Worm (Caenorhabditis elegans) whole organism, L4 larva: Measurements from ENCODE around the gene C48B4.8.
A peak's percentile ranks its signal among the peaks of the same experiment; 100 is the strongest.

Experiments used
- F26F4.8 ChIP-seq: fragments of 200-800 bp; sonication (Bioruptor generic); conservative IDR thresholded peaks from 2 replicates; pipeline ENCODE4 v1.3.6; 2022; ENCODE audit warnings: missing genetic modification characterization, missing compliant biosample characterization
- T20F7.1 ChIP-seq: fragments of 200-800 bp; sonication (Bioruptor generic); optimal IDR thresholded peaks from 2 replicates; lab custom pipeline; 2018; ENCODE audit warnings: mild to moderate bottlenecking, missing genetic modification characterization, missing compliant biosample characterization
- Y48G9A.11 ChIP-seq: fragments of 200-800 bp; sonication (Bioruptor generic); IDR thresholded peaks from 2 replicates; pipeline ENCODE4 v1.3.6; 2022; ENCODE audit warnings: missing genetic modification reagents, missing genetic modification characterization, missing compliant biosample characterization
- Y5F2A.4 ChIP-seq: fragments of 200-800 bp; sonication (Bioruptor generic); optimal IDR thresholded peaks from 2 replicates; lab custom pipeline; 2018; ENCODE audit warnings: mild to moderate bottlenecking, missing genetic modification characterization, missing compliant biosample characterization
- aha-1 ChIP-seq: fragments of 150-350 bp; peaks from one replicate; lab custom pipeline; 2014; ENCODE audit warnings: missing biosample characterization, missing genetic modification characterization
- aly-2 ChIP-seq: sonication (generic microtip); optimal IDR thresholded peaks from 2 replicates; lab custom pipeline; 2018; ENCODE audit warnings: missing biosample characterization, missing genetic modification characterization
- ceh-20 ChIP-seq: fragments of 200-800 bp; sonication (Bioruptor generic); IDR thresholded peaks from 2 replicates; pipeline ENCODE4 v1.3.6; 2022; ENCODE audit warnings: missing genetic modification reagents, missing genetic modification characterization, missing compliant biosample characterization
- cey-2 ChIP-seq: sonication (generic microtip); optimal IDR thresholded peaks from 3 replicates; lab custom pipeline; 2017; ENCODE audit warnings: missing genetic modification characterization, mild to moderate bottlenecking, missing compliant biosample characterization, antibody characterized with exemption, borderline replicate concordance; ENCODE audit not compliant: insufficient read depth
- daf-12 ChIP-seq: fragments of 150-350 bp; optimal IDR thresholded peaks from 2 replicates; lab custom pipeline; 2014; ENCODE audit warnings: missing biosample characterization, missing genetic modification reagents, missing genetic modification characterization
- daf-16 ChIP-seq, 3 experiments: sonication (generic microtip); optimal IDR thresholded peaks; 2 replicates each; lab custom pipeline; 2016 to 2017; ENCODE audit warnings: missing genetic modification characterization in 3 of 3, missing genetic modification reagents in 3 of 3, mild to moderate bottlenecking in 2 of 3, missing compliant biosample characterization in 2 of 3, missing biosample characterization in 1 of 3, moderate library complexity in 1 of 3
- dmd-8 ChIP-seq: fragments of 200-800 bp; sonication (Bioruptor generic); IDR thresholded peaks from 2 replicates; pipeline ENCODE4 v1.3.6; 2022; ENCODE audit warnings: missing genetic modification characterization, missing compliant biosample characterization
- dmd-9 ChIP-seq: fragments of 200-800 bp; sonication (Bioruptor generic); IDR thresholded peaks from 2 replicates; pipeline ENCODE4 v1.3.6; 2022; ENCODE audit warnings: missing genetic modification reagents, missing genetic modification characterization, missing compliant biosample characterization
- dpl-1 ChIP-seq: fragments of 150-350 bp; optimal IDR thresholded peaks from 2 replicates; lab custom pipeline; 2014; ENCODE audit warnings: missing biosample characterization, missing genetic modification reagents, missing genetic modification characterization
- dve-1 ChIP-seq: sonication (generic microtip); optimal IDR thresholded peaks from 2 replicates; lab custom pipeline; 2017; ENCODE audit warnings: antibody characterized with exemption, mild to moderate bottlenecking, missing genetic modification characterization, missing compliant biosample characterization; ENCODE audit not compliant: insufficient read depth
- egl-27 ChIP-seq: sonication (generic microtip); optimal IDR thresholded peaks from 3 replicates; lab custom pipeline; 2017; ENCODE audit warnings: missing biosample characterization, missing genetic modification reagents, missing genetic modification characterization
- fos-1 ChIP-seq: fragments of 150-350 bp; optimal IDR thresholded peaks from 2 replicates; lab custom pipeline; 2014; ENCODE audit warnings: missing biosample characterization, missing genetic modification characterization
- gei-8 ChIP-seq: fragments of 200-800 bp; sonication (Bioruptor generic); optimal IDR thresholded peaks from 2 replicates; lab custom pipeline; 2018; ENCODE audit warnings: mild to moderate bottlenecking, missing genetic modification characterization, missing compliant biosample characterization
- hlh-11 ChIP-seq: fragments of 200-800 bp; sonication (Bioruptor generic); optimal IDR thresholded peaks from 2 replicates; lab custom pipeline; 2018; ENCODE audit warnings: mild to moderate bottlenecking, missing genetic modification characterization, missing compliant biosample characterization
- hmg-1.1 ChIP-seq: fragments of 200-800 bp; sonication (Bioruptor generic); IDR thresholded peaks from 2 replicates; pipeline ENCODE4 v1.3.6; 2022; ENCODE audit warnings: missing genetic modification reagents, missing genetic modification characterization, missing compliant biosample characterization
- lim-7 ChIP-seq: fragments of 200-800 bp; sonication (Bioruptor generic); IDR thresholded peaks from 2 replicates; pipeline ENCODE4 v1.3.6; 2022; ENCODE audit warnings: missing genetic modification characterization, missing compliant biosample characterization
- lin-1 ChIP-seq: fragments of 200-800 bp; sonication (Bioruptor generic); IDR thresholded peaks from 2 replicates; pipeline ENCODE4 v1.3.6; 2022; ENCODE audit warnings: missing genetic modification reagents, missing genetic modification characterization, missing compliant biosample characterization
- lin-13 ChIP-seq: fragments of 150-350 bp; optimal IDR thresholded peaks from 2 replicates; lab custom pipeline; 2014; ENCODE audit warnings: missing biosample characterization, missing genetic modification reagents, missing genetic modification characterization
- lin-15B ChIP-seq: fragments of 150-350 bp; sonication (generic microtip); optimal IDR thresholded peaks from 3 replicates; lab custom pipeline; 2014; ENCODE audit warnings: missing biosample characterization, missing genetic modification characterization
- lin-38 ChIP-seq: fragments of 200-800 bp; sonication (Bioruptor generic); IDR thresholded peaks from 2 replicates; pipeline ENCODE4 v1.3.6; 2022; ENCODE audit warnings: missing genetic modification reagents, missing genetic modification characterization, missing compliant biosample characterization
- lin-39 ChIP-seq: fragments of 150-350 bp; optimal IDR thresholded peaks from 2 replicates; lab custom pipeline; 2014; ENCODE audit warnings: missing biosample characterization, missing genetic modification reagents, missing genetic modification characterization
- lsy-2 ChIP-seq, 2 experiments: fragments of 150-350 bp in 1 of 2; sonication (generic microtip) in 1 of 2; optimal IDR thresholded peaks; 2 replicates each; lab custom pipeline; 2014 to 2017; ENCODE audit warnings: missing biosample characterization in 2 of 2, missing genetic modification characterization in 2 of 2
- mdl-1 ChIP-seq, 2 experiments: fragments of 150-350 bp in 1 of 2; sonication (generic microtip) in 1 of 2; optimal IDR thresholded peaks; 2 replicates each; lab custom pipeline; 2014 to 2017; ENCODE audit warnings: missing biosample characterization in 2 of 2, missing genetic modification characterization in 2 of 2
- mes-2 ChIP-seq: sonication (generic microtip); optimal IDR thresholded peaks from 2 replicates; lab custom pipeline; 2016; ENCODE audit warnings: missing genotype, mild to moderate bottlenecking, missing genetic modification characterization, missing compliant biosample characterization; ENCODE audit not compliant: poor library complexity, severe bottlenecking
- mxl-2 ChIP-seq: fragments of 200-800 bp; sonication (Bioruptor generic); conservative IDR thresholded peaks from 2 replicates; pipeline ENCODE4 v1.3.6; 2022; ENCODE audit warnings: missing genetic modification reagents, missing genetic modification characterization, missing compliant biosample characterization
- nhr-25 ChIP-seq: sonication (generic microtip); optimal IDR thresholded peaks from 2 replicates; lab custom pipeline; 2017; ENCODE audit warnings: missing genetic modification characterization, mild to moderate bottlenecking, missing compliant biosample characterization, antibody characterized with exemption, moderate library complexity, borderline replicate concordance; ENCODE audit not compliant: insufficient read depth
- nhr-28 ChIP-seq: fragments of 150-350 bp; optimal IDR thresholded peaks from 2 replicates; lab custom pipeline; 2014; ENCODE audit warnings: missing biosample characterization, missing genetic modification characterization
- nhr-41 ChIP-seq: fragments of 200-800 bp; sonication (Bioruptor generic); IDR thresholded peaks from 2 replicates; pipeline ENCODE4 v1.3.6; 2022; ENCODE audit warnings: missing genetic modification reagents, missing genetic modification characterization, missing compliant biosample characterization
- nhr-42 ChIP-seq: fragments of 200-800 bp; sonication (Bioruptor generic); IDR thresholded peaks from 2 replicates; pipeline ENCODE4 v1.3.6; 2022; ENCODE audit warnings: missing genetic modification characterization, missing compliant biosample characterization
- nhr-48 ChIP-seq: sonication (generic microtip); optimal IDR thresholded peaks from 2 replicates; lab custom pipeline; 2016; ENCODE audit warnings: mild to moderate bottlenecking, missing genetic modification characterization, missing compliant biosample characterization
- nhr-76 ChIP-seq: fragments of 150-350 bp; optimal IDR thresholded peaks from 2 replicates; lab custom pipeline; 2014; ENCODE audit warnings: missing biosample characterization, missing genetic modification characterization
- php-3 ChIP-seq: fragments of 200-800 bp; sonication (Bioruptor generic); IDR thresholded peaks from 2 replicates; pipeline ENCODE4 v1.3.6; 2022; ENCODE audit warnings: missing genetic modification reagents, missing genetic modification characterization, missing compliant biosample characterization
- rbr-2 ChIP-seq: sonication (generic microtip); optimal IDR thresholded peaks from 2 replicates; lab custom pipeline; 2016; ENCODE audit warnings: missing genotype, missing genetic modification characterization, missing compliant biosample characterization
- skn-1 ChIP-seq: fragments of 150-350 bp; optimal IDR thresholded peaks from 2 replicates; lab custom pipeline; 2014; ENCODE audit warnings: missing biosample characterization, missing genetic modification characterization
- snpc-4 ChIP-seq: fragments of 150-350 bp; optimal IDR thresholded peaks from 2 replicates; lab custom pipeline; 2014; ENCODE audit warnings: missing biosample characterization, missing genetic modification characterization
- spr-1 ChIP-seq: sonication (generic microtip); optimal IDR thresholded peaks from 2 replicates; lab custom pipeline; 2016; ENCODE audit warnings: mild to moderate bottlenecking, missing genetic modification characterization, missing compliant biosample characterization
- tra-1 ChIP-seq: fragments of 200-800 bp; sonication (Bioruptor generic); IDR thresholded peaks from 2 replicates; pipeline ENCODE4 v1.3.6; 2022; ENCODE audit warnings: missing genetic modification reagents, missing genetic modification characterization, missing compliant biosample characterization
- unc-130 ChIP-seq: sonication (generic microtip); optimal IDR thresholded peaks from 2 replicates; lab custom pipeline; 2016; ENCODE audit warnings: missing genetic modification reagents, missing genetic modification characterization, missing compliant biosample characterization
- unc-62 ChIP-seq, 3 experiments: fragments of 150-350 bp in 1 of 3; sonication (generic microtip); optimal IDR thresholded peaks in 2 of 3; peaks in 1 of 3; 1 replicate in 1 of 3; 2 replicates in 2 of 3; lab custom pipeline; 2014 to 2017; ENCODE audit warnings: missing biosample characterization in 3 of 3, missing genetic modification characterization in 3 of 3, missing genetic modification reagents in 3 of 3, missing genotype in 1 of 3
- vab-7 ChIP-seq: fragments of 200-800 bp; sonication (Bioruptor generic); IDR thresholded peaks from 2 replicates; pipeline ENCODE4 v1.3.6; 2022; ENCODE audit warnings: missing genetic modification reagents, missing genetic modification characterization, missing compliant biosample characterization
- zag-1 ChIP-seq: fragments of 150-350 bp; optimal IDR thresholded peaks from 2 replicates; lab custom pipeline; 2014; ENCODE audit warnings: missing biosample characterization, missing genetic modification characterization

Gene C48B4.8

DNA sequence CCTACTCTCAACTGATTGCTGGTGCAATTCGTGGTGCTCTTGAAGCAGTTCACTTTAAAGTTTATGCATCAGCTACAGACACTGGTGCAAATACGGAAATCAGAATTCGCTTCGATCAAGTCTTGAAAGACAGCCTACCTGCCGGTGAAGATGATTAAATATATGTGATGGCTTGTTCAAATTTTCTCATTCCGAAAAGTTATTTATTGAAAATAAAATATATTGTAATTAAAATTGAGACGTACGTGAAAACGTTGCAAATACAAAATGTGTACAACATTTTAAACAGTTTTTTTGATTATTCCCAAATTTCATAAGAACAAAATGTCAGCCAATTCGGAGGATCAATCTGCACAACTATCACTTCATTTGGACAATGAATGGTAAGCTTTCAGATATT, 34.2 kb downstream of the C48B4.8 start, which contains the start of gene ZK1098.6:
Gene ZK1098.6, plus strand, starts transcription at position 301 of the 400 bp plus-strand sequence.
- no peak for TF ChIP-seq aly-2 (tag; lab: Kevin White, UChicago)
- no peak for TF ChIP-seq ceh-20 (GFP tag; lab: Robert Waterston, UW)
- TF ChIP-seq nhr-41 (GFP tag; lab: Robert Waterston, UW), result no peak
- TF ChIP-seq dve-1 (tag; lab: Kevin White, UChicago), result no peak
- TF ChIP-seq php-3, result no peak
- no peak for TF ChIP-seq dmd-9
- no peak for TF ChIP-seq aha-1 (tag; lab: Kevin White, UChicago)
- TF ChIP-seq T20F7.1 (GFP tag; lab: Kevin White, UChicago), result no peak
- no peak for TF ChIP-seq gei-8 (GFP tag; lab: Kevin White, UChicago)
- no peak for TF ChIP-seq fos-1 (tag; lab: Kevin White, UChicago)
- no peak for TF ChIP-seq tra-1
- no peak for TF ChIP-seq daf-16 (GFP tag; optimal IDR thresholded peaks at IDR 0.05; lab: Kevin White, UChicago)
- TF ChIP-seq daf-16 (tag; optimal IDR thresholded peaks at IDR 0.05; lab: Kevin White, UChicago), result no peak
- no peak for TF ChIP-seq lsy-2 (tag; optimal IDR thresholded peaks at IDR 0.05; lab: Kevin White, UChicago)
- no peak for TF ChIP-seq zag-1
- no peak for TF ChIP-seq hlh-11 (tag; lab: Kevin White, UChicago)
- no peak for TF ChIP-seq cey-2
- TF ChIP-seq lin-15B (tag; lab: Kevin White, UChicago), result no peak

ce11 chrIII:9525252-9525651, 35.8 kb downstream of the C48B4.8 start, which contains the start of gene trpp-3:
TSS of gene trpp-3 (plus strand) at chrIII:9525552.
- no peak for TF ChIP-seq lim-7 (GFP tag; lab: Robert Waterston, UW)
- no peak for TF ChIP-seq daf-12 (tag; lab: Kevin White, UChicago)
- TF ChIP-seq unc-130 (GFP tag; lab: Kevin White, UChicago), result no peak
- TF ChIP-seq vab-7 (GFP tag; lab: Robert Waterston, UW), result no peak
- no peak for TF ChIP-seq daf-16 (GFP tag; optimal IDR thresholded peaks at IDR 0.05; lab: Kevin White, UChicago)
- TF ChIP-seq daf-16 (tag; optimal IDR thresholded peaks at IDR 0.05; lab: Kevin White, UChicago), result no peak
- TF ChIP-seq hmg-1.1 (GFP tag; lab: Robert Waterston, UW), result no peak
- no peak for TF ChIP-seq skn-1 (tag; lab: Kevin White, UChicago)
- no peak for TF ChIP-seq nhr-48 (tag; lab: Kevin White, UChicago)
- no peak for TF ChIP-seq dmd-9
- no peak for TF ChIP-seq nhr-25
- no peak for TF ChIP-seq hlh-11 (tag; lab: Kevin White, UChicago)
- no peak for TF ChIP-seq Y48G9A.11 (GFP tag; lab: Robert Waterston, UW)
- TF ChIP-seq mxl-2 (GFP tag; lab: Robert Waterston, UW), result no peak
- TF ChIP-seq dmd-8 (GFP tag; lab: Robert Waterston, UW), result no peak
- TF ChIP-seq nhr-41 (GFP tag; lab: Robert Waterston, UW), result no peak
- no peak for TF ChIP-seq unc-62 (GFP tag; optimal IDR thresholded peaks at IDR 0.05 in 1 of 2; lab: Kevin White, UChicago)
- TF ChIP-seq unc-62 (tag; optimal IDR thresholded peaks at IDR 0.05; lab: Kevin White, UChicago), result no peak
- TF ChIP-seq egl-27 (tag; lab: Kevin White, UChicago), result no peak
- TF ChIP-seq Y5F2A.4, result no peak
- no peak for TF ChIP-seq zag-1

DNA sequence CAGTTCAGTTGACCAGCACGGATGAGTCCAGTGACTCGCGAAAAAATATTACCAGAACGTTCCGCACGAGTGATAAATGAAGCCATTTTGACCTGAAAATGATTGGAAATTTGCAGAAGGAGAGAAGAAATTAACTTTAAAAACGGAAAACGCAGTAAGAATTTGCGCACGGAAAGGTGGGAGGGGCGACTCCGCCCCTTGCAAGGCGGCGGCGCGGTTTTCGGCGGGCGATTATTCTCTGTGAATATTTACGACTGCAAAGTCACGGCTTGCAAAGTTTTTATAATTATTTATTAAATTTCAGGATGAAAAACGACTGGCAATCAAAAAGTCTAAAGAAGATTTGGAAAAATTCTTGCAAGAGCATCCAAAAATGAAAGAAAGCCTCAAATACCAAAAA, 37.5 kb downstream of the C48B4.8 start, which contains the start of gene mrps-23:
Gene mrps-23, minus strand, starts transcription at position 92 of the 400 bp plus-strand sequence.
- no peak for TF ChIP-seq snpc-4 (tag; lab: Kevin White, UChicago)
- TF ChIP-seq mes-2 (tag; lab: Kevin White, UChicago), result peak; percentile 60
- no peak for TF ChIP-seq lin-39
- no peak for TF ChIP-seq lin-13 (GFP tag; lab: Kevin White, UChicago)
- no peak for TF ChIP-seq lin-15B (tag; lab: Kevin White, UChicago)
- no peak for TF ChIP-seq F26F4.8 (GFP tag; lab: Robert Waterston, UW)
- TF ChIP-seq lsy-2 (tag; optimal IDR thresholded peaks at IDR 0.05; lab: Kevin White, UChicago), result peak in 1 of 2 experiments; percentile 42
- no peak for TF ChIP-seq nhr-28 (tag; lab: Kevin White, UChicago)
- no peak for TF ChIP-seq lin-1 (GFP tag; lab: Robert Waterston, UW)
- TF ChIP-seq skn-1 (tag; lab: Kevin White, UChicago), result no peak
- peak; percentile 14 for TF ChIP-seq dpl-1
- peak; percentile 4 for TF ChIP-seq hlh-11 (tag; lab: Kevin White, UChicago)
- no peak for TF ChIP-seq daf-12 (tag; lab: Kevin White, UChicago)
- peak; percentile 11 for TF ChIP-seq dve-1 (tag; lab: Kevin White, UChicago)
- no peak for TF ChIP-seq mdl-1 (tag; optimal IDR thresholded peaks at IDR 0.05; lab: Kevin White, UChicago)
- no peak for TF ChIP-seq nhr-76 (tag; lab: Kevin White, UChicago)
- TF ChIP-seq spr-1 (tag; lab: Kevin White, UChicago), result peak; percentile 12
- TF ChIP-seq daf-16 (GFP tag; optimal IDR thresholded peaks at IDR 0.05; lab: Kevin White, UChicago), result no peak
- TF ChIP-seq daf-16 (tag; optimal IDR thresholded peaks at IDR 0.05; lab: Kevin White, UChicago), result peak; percentile 5
- TF ChIP-seq nhr-48 (tag; lab: Kevin White, UChicago), result no peak
- TF ChIP-seq nhr-42 (GFP tag; lab: Robert Waterston, UW), result no peak
- peak; percentile 41 for TF ChIP-seq lin-38
- no peak for TF ChIP-seq rbr-2
- TF ChIP-seq lim-7 (GFP tag; lab: Robert Waterston, UW), result no peak
